Worm (Caenorhabditis elegans): Measurements from ENCODE around the gene H39E23.3.

ce11 chrV:14092403-14092802 lies 15.2 kb upstream of the H39E23.3 start, which contains the start of gene D1086.3:
- TF ChIP-seq spr-1 (tag; optimal IDR thresholded peaks at IDR 0.05) (no peak), unc-62 (GFP tag; optimal IDR thresholded peaks at IDR 0.05 in 1 of 2) (no peak), unc-62 (tag; optimal IDR thresholded peaks at IDR 0.05) (no peak), aly-2 (tag; optimal IDR thresholded peaks at IDR 0.05) (no peak), lin-15B (tag; optimal IDR thresholded peaks at IDR 0.05) (no peak), fos-1 (tag; optimal IDR thresholded peaks at IDR 0.05) (no peak), nhr-41 (GFP tag; IDR thresholded peaks at IDR 0.05) (no peak), zip-11 (GFP tag; IDR thresholded peaks at IDR 0.05) (no peak), F37D6.2 (tag; optimal IDR thresholded peaks at IDR 0.05) (no peak), lir-3 (tag; optimal IDR thresholded peaks at IDR 0.05) (no peak)
